Worm (Caenorhabditis elegans): ENCODE results near the gene golg-4.
"Not testable (repeated sequence)": the region's sequence is repeated elsewhere in the genome, so short reads cannot be mapped to it uniquely, and the experiment has no call there.

The golg-4 gene

DNA sequence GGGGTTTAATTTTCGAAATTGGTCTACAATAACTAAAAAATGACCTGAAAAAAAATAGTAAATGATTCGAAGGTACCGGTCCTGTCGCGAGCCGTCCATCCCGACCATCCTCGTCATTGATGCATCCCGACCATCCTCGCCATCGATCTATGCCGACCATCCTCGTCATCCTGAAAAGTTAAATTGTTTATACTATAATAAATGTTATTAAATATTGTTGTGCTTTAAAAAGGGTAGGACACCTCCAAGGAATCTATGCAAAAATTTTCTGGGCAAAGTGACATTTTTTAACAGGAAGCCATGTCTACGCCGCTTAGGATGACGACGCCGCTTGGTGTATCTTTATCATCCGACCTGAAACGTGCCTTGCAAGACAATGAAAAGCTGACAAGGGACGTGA is 48.7 kb downstream of the golg-4 start, which contains the start of gene C34C12.1:
TSS of gene C34C12.1 (plus strand) at position 301 of the 400 bp plus-strand sequence.
- not testable (repeated sequence) for TF ChIP-seq syd-9 (tag; optimal IDR thresholded peaks at IDR 0.05); fkh-10 (GFP tag; optimal IDR thresholded peaks at IDR 0.05); sox-4 (tag; optimal IDR thresholded peaks at IDR 0.05)

DNA sequence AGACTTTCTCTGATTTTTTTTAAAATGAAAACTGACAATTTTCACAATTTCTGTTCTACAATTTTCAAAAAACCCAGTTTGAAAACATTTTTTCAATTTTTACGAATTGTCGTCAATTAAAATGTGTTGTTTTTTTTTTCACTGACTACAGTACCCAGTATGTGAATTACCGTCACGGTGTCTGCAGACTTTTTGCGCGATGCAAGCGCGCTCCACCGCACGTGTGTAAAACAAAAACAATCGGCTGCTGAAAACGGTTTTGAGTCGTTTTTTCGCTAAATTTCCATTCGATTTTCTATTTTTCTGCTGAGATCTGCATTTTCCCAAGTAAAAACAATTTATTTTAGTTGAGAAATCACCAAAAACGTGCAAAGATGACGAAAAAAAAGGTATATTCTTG is 50.9 kb downstream of the golg-4 start:
- no peak for TF ChIP-seq gmeb-2 (tag; optimal IDR thresholded peaks at IDR 0.05)
- TF ChIP-seq ceh-31 (tag; optimal IDR thresholded peaks at IDR 0.05): peak; percentile 72
- peak; percentile 79 for TF ChIP-seq ceh-14 (tag; optimal IDR thresholded peaks at IDR 0.05)
- TF ChIP-seq ets-4 (tag; optimal IDR thresholded peaks at IDR 0.05): peak; percentile 38
- TF ChIP-seq ceh-34 (tag; optimal IDR thresholded peaks at IDR 0.05): peak; percentile 78
- peak; percentile 30 for TF ChIP-seq pax-1 (tag; optimal IDR thresholded peaks at IDR 0.05)
- peak; percentile 44 for TF ChIP-seq K09A11.1 (tag; optimal IDR thresholded peaks at IDR 0.05; ENCODE audit: insufficient read depth)
- TF ChIP-seq ref-2 (tag; optimal IDR thresholded peaks at IDR 0.05): peak; percentile 83
- peak; percentile 21 for TF ChIP-seq madf-2 (tag; optimal IDR thresholded peaks at IDR 0.05)
- no peak for TF ChIP-seq fkh-6 (tag; optimal IDR thresholded peaks at IDR 0.05)
- TF ChIP-seq fax-1 (tag; optimal IDR thresholded peaks at IDR 0.05): peak; percentile 11
- peak; percentile 49 for TF ChIP-seq pqm-1 (tag; optimal IDR thresholded peaks at IDR 0.05)
- TF ChIP-seq unc-3 (GFP tag; conservative IDR thresholded peaks at IDR 0.05): no peak
- TF ChIP-seq unc-3 (tag; optimal IDR thresholded peaks at IDR 0.05): peak; percentile 32
- peak; percentile 64 for TF ChIP-seq tbx-2 (tag; optimal IDR thresholded peaks at IDR 0.05)
- TF ChIP-seq ceh-30 (tag; optimal IDR thresholded peaks at IDR 0.05): peak; percentile 53
- no peak for TF ChIP-seq ceh-19 (GFP tag; optimal IDR thresholded peaks at IDR 0.05)
- peak; percentile 73 for TF ChIP-seq dve-1 (tag; optimal IDR thresholded peaks at IDR 0.05)
- no peak for TF ChIP-seq npax-4 (tag; optimal IDR thresholded peaks at IDR 0.05)
- peak; percentile 52 for TF ChIP-seq ztf-16 (tag; optimal IDR thresholded peaks at IDR 0.05)
- TF ChIP-seq rnt-1 (tag; optimal IDR thresholded peaks at IDR 0.05): peak; percentile 17
- TF ChIP-seq nfya-1 (tag; optimal IDR thresholded peaks at IDR 0.05): peak; percentile 91
- peak; percentile 44 for TF ChIP-seq unc-86 (tag; optimal IDR thresholded peaks at IDR 0.05)
- no peak for TF ChIP-seq hlh-8 (tag; optimal IDR thresholded peaks at IDR 0.05)
- peak; percentile 50 for TF ChIP-seq unc-55 (GFP tag; optimal IDR thresholded peaks at IDR 0.05)
- TF ChIP-seq ceh-9 (tag; optimal IDR thresholded peaks at IDR 0.05): no peak
- peak; percentile 50 for TF ChIP-seq hlh-30 (tag; optimal IDR thresholded peaks at IDR 0.05; ENCODE audit: insufficient read depth)
- TF ChIP-seq sox-2 (GFP tag; IDR thresholded peaks at IDR 0.05): peak; percentile 12; the same call in 1 of the 2 replicates
- peak; percentile 63 for TF ChIP-seq unc-42 (tag; optimal IDR thresholded peaks at IDR 0.05)
- TF ChIP-seq C08G9.2 (tag; optimal IDR thresholded peaks at IDR 0.05): peak; percentile 52
- TF ChIP-seq ceh-22 (tag; optimal IDR thresholded peaks at IDR 0.05): no peak
- peak; percentile 68 for TF ChIP-seq elt-2 (tag; optimal IDR thresholded peaks at IDR 0.05)
- TF ChIP-seq ceh-18 (tag; optimal IDR thresholded peaks at IDR 0.05): peak; percentile 83

DNA sequence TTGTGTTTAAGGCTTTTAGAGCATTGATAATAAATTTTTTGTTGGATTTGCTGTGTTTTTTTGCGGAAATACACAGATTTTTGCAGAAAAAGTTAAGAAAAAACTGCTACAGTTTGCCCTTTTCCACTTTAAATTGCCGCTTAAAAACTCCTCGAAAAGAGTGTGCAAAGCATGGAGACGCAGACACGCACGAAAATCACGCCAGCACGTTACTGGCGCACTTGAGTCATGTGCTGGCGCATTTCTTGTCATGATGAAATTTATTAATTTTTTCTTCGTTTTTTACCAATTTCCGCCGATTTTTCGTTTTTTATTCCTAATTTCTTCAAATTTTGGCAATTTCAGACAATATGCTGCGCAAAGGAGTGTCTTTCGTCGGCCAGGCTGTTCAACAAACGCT is 54.7 kb downstream of the golg-4 start, which contains the start of gene C34C12.8:
TSS of gene C34C12.8 (plus strand) at position 346 of the 400 bp plus-strand sequence.
- peak; percentile 89 for TF ChIP-seq unc-42 (tag; optimal IDR thresholded peaks at IDR 0.05)
- no peak for TF ChIP-seq unc-55 (GFP tag; optimal IDR thresholded peaks at IDR 0.05)
- peak; percentile 40 for TF ChIP-seq pat-9 (tag; optimal IDR thresholded peaks at IDR 0.05)
- TF ChIP-seq ceh-14 (tag; optimal IDR thresholded peaks at IDR 0.05): peak; percentile 41
- no peak for TF ChIP-seq elt-4 (tag; optimal IDR thresholded peaks at IDR 0.05)
- TF ChIP-seq ceh-18 (tag; optimal IDR thresholded peaks at IDR 0.05): peak; percentile 15
- peak; percentile 87 for TF ChIP-seq nfya-1 (tag; optimal IDR thresholded peaks at IDR 0.05)
- TF ChIP-seq unc-3 (GFP tag; conservative IDR thresholded peaks at IDR 0.05): no peak
- TF ChIP-seq unc-3 (tag; optimal IDR thresholded peaks at IDR 0.05): no peak
- TF ChIP-seq ceh-9 (tag; optimal IDR thresholded peaks at IDR 0.05): no peak
- no peak for TF ChIP-seq zip-5 (tag; optimal IDR thresholded peaks at IDR 0.05)
- TF ChIP-seq ceh-45 (GFP tag; IDR thresholded peaks at IDR 0.05): no peak
- peak; percentile 63 for TF ChIP-seq rnt-1 (tag; optimal IDR thresholded peaks at IDR 0.05)
- peak; percentile 37 for TF ChIP-seq unc-86 (tag; optimal IDR thresholded peaks at IDR 0.05)
- peak; percentile 51 for TF ChIP-seq C08G9.2 (tag; optimal IDR thresholded peaks at IDR 0.05)
- TF ChIP-seq tbx-2 (tag; optimal IDR thresholded peaks at IDR 0.05): peak; percentile 70
- peak; percentile 13 for TF ChIP-seq ceh-48 (tag; optimal IDR thresholded peaks at IDR 0.05)
- no peak for TF ChIP-seq che-1 (tag; optimal IDR thresholded peaks at IDR 0.05)
- TF ChIP-seq dmd-4 (tag; optimal IDR thresholded peaks at IDR 0.05; ENCODE audit: borderline replicate concordance): peak; percentile 30
- TF ChIP-seq dve-1 (tag; optimal IDR thresholded peaks at IDR 0.05): peak; percentile 57
- peak; percentile 33 for TF ChIP-seq ceh-34 (tag; optimal IDR thresholded peaks at IDR 0.05)
- peak; percentile 11 for TF ChIP-seq hlh-13 (GFP tag; optimal IDR thresholded peaks at IDR 0.05)
- TF ChIP-seq hlh-30 (tag; optimal IDR thresholded peaks at IDR 0.05; ENCODE audit: insufficient read depth): peak; percentile 71
- TF ChIP-seq elt-2 (tag; optimal IDR thresholded peaks at IDR 0.05): peak; percentile 51
- no peak for TF ChIP-seq F13H6.1 (tag; optimal IDR thresholded peaks at IDR 0.05)
- peak; percentile 81 for TF ChIP-seq ceh-30 (tag; optimal IDR thresholded peaks at IDR 0.05)
- peak; percentile 55 for TF ChIP-seq ceh-19 (GFP tag; optimal IDR thresholded peaks at IDR 0.05)
- no peak for TF ChIP-seq K09A11.1 (tag; optimal IDR thresholded peaks at IDR 0.05; ENCODE audit: insufficient read depth)
- TF ChIP-seq madf-2 (tag; optimal IDR thresholded peaks at IDR 0.05): peak; percentile 7
- TF ChIP-seq Y22D7AL.16 (tag; optimal IDR thresholded peaks at IDR 0.05): no peak
- peak; percentile 3 for TF ChIP-seq ceh-2 (tag; optimal IDR thresholded peaks at IDR 0.05)
